Worm (Caenorhabditis elegans): ENCODE measurements around the gene srh-200.

- TF ChIP-seq cog-1 (tag; optimal IDR thresholded peaks at IDR 0.05), result no peak
- TF ChIP-seq flt-1 (GFP tag; IDR thresholded peaks at IDR 0.05), result no peak
- TF ChIP-seq ref-1 (GFP tag; conservative IDR thresholded peaks at IDR 0.05), result no peak
- TF ChIP-seq ztf-29 (GFP tag; IDR thresholded peaks at IDR 0.05), result no peak
- TF ChIP-seq ztf-23 (GFP tag; IDR thresholded peaks at IDR 0.05), result no peak
- no peak for TF ChIP-seq med-1 (GFP tag; optimal IDR thresholded peaks at IDR 0.05; ENCODE audit: insufficient read depth)
- TF ChIP-seq T22C8.4 (GFP tag; IDR thresholded peaks at IDR 0.05), result no peak
- TF ChIP-seq klf-2 (GFP tag; conservative IDR thresholded peaks at IDR 0.05), result no peak
- TF ChIP-seq tab-1 (GFP tag; IDR thresholded peaks at IDR 0.05), result no peak
Measured at ce11 chrV:7675904-7676303, 22.4 kb upstream of the srh-200 start, which contains the start of gene C12D5.3.
